Worm (Caenorhabditis elegans) whole organism, late embryonic: ENCODE data around the gene dpf-4.

Source experiments
- ceh-18 ChIP-seq: sonication (generic microtip); optimal IDR thresholded peaks from 2 replicates; lab custom pipeline; 2016; ENCODE audit warnings: missing genetic modification characterization, missing compliant biosample characterization
- ceh-19 ChIP-seq: fragments of 200-800 bp; sonication (Bioruptor generic); optimal IDR thresholded peaks from 2 replicates; lab custom pipeline; 2018; ENCODE audit warnings: mild to moderate bottlenecking, missing genetic modification characterization, missing compliant biosample characterization
- ceh-30 ChIP-seq: fragments of 150-350 bp; optimal IDR thresholded peaks from 2 replicates; lab custom pipeline; 2014; ENCODE audit warnings: missing biosample characterization, missing genetic modification characterization
- ceh-34 ChIP-seq: sonication (generic microtip); optimal IDR thresholded peaks from 2 replicates; lab custom pipeline; 2016; ENCODE audit warnings: mild to moderate bottlenecking, missing genetic modification characterization, missing compliant biosample characterization
- elt-2 ChIP-seq: sonication (generic microtip); optimal IDR thresholded peaks from 2 replicates; lab custom pipeline; 2016; ENCODE audit warnings: missing genetic modification reagents, missing genetic modification characterization, missing compliant biosample characterization
- elt-4 ChIP-seq: sonication (generic microtip); optimal IDR thresholded peaks from 2 replicates; lab custom pipeline; 2016; ENCODE audit warnings: missing genetic modification characterization, missing compliant biosample characterization
- fkh-10 ChIP-seq: fragments of 150-350 bp; optimal IDR thresholded peaks from 2 replicates; lab custom pipeline; 2014; ENCODE audit warnings: missing biosample characterization, missing genetic modification reagents, missing genetic modification characterization
- fkh-6 ChIP-seq: sonication (generic microtip); optimal IDR thresholded peaks from 2 replicates; lab custom pipeline; 2016; ENCODE audit warnings: missing genetic modification characterization, missing compliant biosample characterization
- lin-11 ChIP-seq: fragments of 200-800 bp; sonication (Bioruptor generic); optimal IDR thresholded peaks from 2 replicates; lab custom pipeline; 2018; ENCODE audit warnings: mild to moderate bottlenecking, missing genetic modification characterization, missing compliant biosample characterization
- nhr-11 ChIP-seq: fragments of 150-350 bp; optimal IDR thresholded peaks from 2 replicates; lab custom pipeline; 2014; ENCODE audit warnings: missing biosample characterization, missing genetic modification characterization
- pat-9 ChIP-seq: fragments of 200-800 bp; sonication (Bioruptor generic); optimal IDR thresholded peaks from 2 replicates; lab custom pipeline; 2018; ENCODE audit warnings: mild to moderate bottlenecking, missing genetic modification characterization, moderate library complexity, missing compliant biosample characterization
- pha-4 ChIP-seq: fragments of 150-350 bp; optimal IDR thresholded peaks from 2 replicates; lab custom pipeline; 2018; ENCODE audit warnings: missing biosample characterization, missing genetic modification reagents, missing genetic modification characterization
- unc-86 ChIP-seq: sonication (generic microtip); optimal IDR thresholded peaks from 2 replicates; lab custom pipeline; 2016; ENCODE audit warnings: missing genetic modification characterization, missing compliant biosample characterization

DNA sequence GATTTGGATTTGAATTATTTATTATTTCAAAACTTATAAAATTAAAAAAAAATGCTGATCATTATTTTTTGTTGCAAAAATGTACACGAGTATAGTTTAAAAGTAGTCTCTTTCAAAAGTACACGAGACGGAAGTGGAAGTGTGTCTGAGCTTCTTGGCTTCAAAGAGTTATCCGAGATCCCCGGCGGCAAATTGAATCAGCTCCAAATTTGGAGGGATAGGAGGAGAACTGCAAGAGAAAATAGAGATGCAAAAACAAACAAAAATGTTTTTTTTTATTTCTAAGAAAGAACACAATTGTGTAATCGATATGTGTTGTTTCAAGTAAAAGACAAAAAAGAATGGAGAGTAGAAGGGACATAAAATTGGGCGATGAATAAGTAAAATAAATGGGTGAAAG is 43.5 kb downstream of the dpf-4 start:
- TF ChIP-seq nhr-11, result no peak
- no peak for TF ChIP-seq fkh-6 (tag; lab: Kevin White, UChicago)
- TF ChIP-seq elt-2 (tag; lab: Kevin White, UChicago), result no peak
- TF ChIP-seq ceh-30, result no peak
- TF ChIP-seq ceh-34 (tag; lab: Kevin White, UChicago), result no peak
- TF ChIP-seq fkh-10, result no peak
- no peak for TF ChIP-seq pat-9 (tag; lab: Kevin White, UChicago)
- TF ChIP-seq pha-4, result no peak
- TF ChIP-seq elt-4 (tag; lab: Kevin White, UChicago), result no peak
- no peak for TF ChIP-seq unc-86 (tag; lab: Kevin White, UChicago)
- TF ChIP-seq lin-11 (tag; lab: Kevin White, UChicago), result no peak
- TF ChIP-seq ceh-19 (GFP tag; lab: Kevin White, UChicago), result no peak
- TF ChIP-seq ceh-18 (tag; lab: Kevin White, UChicago), result no peak
